Worm (Caenorhabditis elegans) whole organism, mixed stage, embryonic: ENCODE measurements around the gene R02D5.7.

Experiments used
- M03D4.4 ChIP-seq: sonication (generic microtip); optimal IDR thresholded peaks from 2 replicates; lab custom pipeline; 2017; ENCODE audit warnings: mild to moderate bottlenecking, missing genetic modification characterization, missing compliant biosample characterization
- bed-3 ChIP-seq: fragments of 200-800 bp; sonication (Bioruptor generic); optimal IDR thresholded peaks from 3 replicates; lab custom pipeline; 2018; ENCODE audit warnings: mild to moderate bottlenecking, missing genetic modification characterization, moderate library complexity, missing compliant biosample characterization
- blmp-1 ChIP-seq: fragments of 150-350 bp; optimal IDR thresholded peaks from 2 replicates; lab custom pipeline; 2014; ENCODE audit warnings: missing biosample characterization, missing genetic modification characterization
- ceh-39 ChIP-seq: fragments of 150-350 bp; optimal IDR thresholded peaks from 2 replicates; lab custom pipeline; 2014; ENCODE audit warnings: missing biosample characterization, missing genetic modification characterization
- ceh-43 ChIP-seq: fragments of 200-800 bp; sonication (Bioruptor generic); optimal IDR thresholded peaks from 2 replicates; lab custom pipeline; 2018; ENCODE audit warnings: mild to moderate bottlenecking, missing genetic modification characterization, moderate library complexity, missing compliant biosample characterization
- ceh-83 ChIP-seq: fragments of 200-800 bp; sonication (Bioruptor generic); optimal IDR thresholded peaks from 2 replicates; lab custom pipeline; 2018; ENCODE audit warnings: mild to moderate bottlenecking, missing genetic modification characterization, missing compliant biosample characterization
- cnd-1 ChIP-seq: fragments of 200-800 bp; sonication (Bioruptor generic); optimal IDR thresholded peaks from 2 replicates; lab custom pipeline; 2018; ENCODE audit warnings: mild to moderate bottlenecking, missing genetic modification characterization, missing compliant biosample characterization
- drap-1 ChIP-seq: fragments of 200-800 bp; sonication (Bioruptor generic); optimal IDR thresholded peaks from 3 replicates; lab custom pipeline; 2018; ENCODE audit warnings: mild to moderate bottlenecking, missing genetic modification characterization, missing compliant biosample characterization
- elt-1 ChIP-seq: sonication (generic microtip); optimal IDR thresholded peaks from 2 replicates; lab custom pipeline; 2017; ENCODE audit warnings: missing genetic modification characterization, mild to moderate bottlenecking, missing compliant biosample characterization, antibody characterized with exemption, moderate library complexity, borderline replicate concordance; ENCODE audit not compliant: insufficient read depth
- elt-3 ChIP-seq: fragments of 150-350 bp; optimal IDR thresholded peaks from 2 replicates; lab custom pipeline; 2014; ENCODE audit warnings: missing biosample characterization, missing genetic modification characterization
- ham-2 ChIP-seq: fragments of 200-800 bp; sonication (Bioruptor generic); optimal IDR thresholded peaks from 2 replicates; lab custom pipeline; 2018; ENCODE audit warnings: mild to moderate bottlenecking, missing genetic modification characterization, missing compliant biosample characterization
- lin-13 ChIP-seq: fragments of 150-350 bp; optimal IDR thresholded peaks from 2 replicates; lab custom pipeline; 2014; ENCODE audit warnings: missing biosample characterization, missing genetic modification characterization
- lin-32 ChIP-seq: fragments of 200-800 bp; sonication (Bioruptor generic); optimal IDR thresholded peaks from 2 replicates; lab custom pipeline; 2018; ENCODE audit warnings: mild to moderate bottlenecking, missing genetic modification characterization, missing compliant biosample characterization
- lsy-2 ChIP-seq: fragments of 150-350 bp; optimal IDR thresholded peaks from 2 replicates; lab custom pipeline; 2014; ENCODE audit warnings: missing biosample characterization, missing genetic modification characterization
- mab-5 ChIP-seq: fragments of 150-350 bp; optimal IDR thresholded peaks from 2 replicates; lab custom pipeline; 2014; ENCODE audit warnings: missing biosample characterization, missing genetic modification characterization
- mep-1 ChIP-seq: fragments of 150-350 bp; optimal IDR thresholded peaks from 2 replicates; lab custom pipeline; 2017; ENCODE audit warnings: missing biosample characterization, missing genetic modification reagents, missing genetic modification characterization, inconsistent platforms
- mls-2 ChIP-seq: sonication (generic microtip); optimal IDR thresholded peaks from 2 replicates; lab custom pipeline; 2016; ENCODE audit warnings: mild to moderate bottlenecking, missing genetic modification characterization, moderate library complexity, missing compliant biosample characterization
- nhr-12 ChIP-seq: fragments of 150-350 bp; optimal IDR thresholded peaks from 2 replicates; lab custom pipeline; 2014; ENCODE audit warnings: missing biosample characterization, missing genetic modification characterization
- nhr-2 ChIP-seq: fragments of 150-350 bp; optimal IDR thresholded peaks from 2 replicates; lab custom pipeline; 2014; ENCODE audit warnings: missing biosample characterization, missing genetic modification characterization
- nhr-237 ChIP-seq: fragments of 150-350 bp; optimal IDR thresholded peaks from 2 replicates; lab custom pipeline; 2014; ENCODE audit warnings: missing biosample characterization, missing genetic modification characterization
- nhr-28 ChIP-seq: fragments of 150-350 bp; optimal IDR thresholded peaks from 2 replicates; lab custom pipeline; 2014; ENCODE audit warnings: missing biosample characterization, missing genetic modification characterization
- nhr-76 ChIP-seq: sonication (generic microtip); optimal IDR thresholded peaks from 2 replicates; lab custom pipeline; 2017; ENCODE audit warnings: missing biosample characterization, missing genetic modification characterization
- pha-4 ChIP-seq: fragments of 150-350 bp; optimal IDR thresholded peaks from 2 replicates; lab custom pipeline; 2018; ENCODE audit warnings: missing biosample characterization, missing genetic modification reagents, missing genetic modification characterization
- sem-2 ChIP-seq: fragments of 200-800 bp; sonication (Bioruptor generic); optimal IDR thresholded peaks from 2 replicates; lab custom pipeline; 2018; ENCODE audit warnings: mild to moderate bottlenecking, missing genetic modification characterization, missing compliant biosample characterization
- snpc-4 ChIP-seq: fragments of 150-350 bp; optimal IDR thresholded peaks from 2 replicates; lab custom pipeline; 2014; ENCODE audit warnings: missing biosample characterization, missing genetic modification characterization
- sptf-1 ChIP-seq: sonication (generic microtip); optimal IDR thresholded peaks from 2 replicates; lab custom pipeline; 2017; ENCODE audit warnings: mild to moderate bottlenecking, missing genetic modification characterization, moderate library complexity, missing compliant biosample characterization
- tbx-8 ChIP-seq: fragments of 200-800 bp; sonication (Bioruptor generic); optimal IDR thresholded peaks from 2 replicates; lab custom pipeline; 2018; ENCODE audit warnings: mild to moderate bottlenecking, missing genetic modification characterization, moderate library complexity, missing compliant biosample characterization
- unc-120 ChIP-seq: sonication (generic microtip); optimal IDR thresholded peaks from 2 replicates; lab custom pipeline; 2017; ENCODE audit warnings: missing genetic modification characterization, missing compliant biosample characterization; ENCODE audit not compliant: poor library complexity, severe bottlenecking
- unc-39 ChIP-seq: fragments of 150-350 bp; optimal IDR thresholded peaks from 2 replicates; lab custom pipeline; 2014; ENCODE audit warnings: missing biosample characterization, missing genetic modification characterization
- unc-62 ChIP-seq: fragments of 150-350 bp; optimal IDR thresholded peaks from 2 replicates; lab custom pipeline; 2014; ENCODE audit warnings: missing biosample characterization, missing genetic modification reagents, missing genetic modification characterization
- zip-8 ChIP-seq: fragments of 150-350 bp; optimal IDR thresholded peaks from 2 replicates; lab custom pipeline; 2014; ENCODE audit warnings: missing biosample characterization, missing genetic modification characterization
- ztf-11 ChIP-seq: fragments of 150-350 bp; optimal IDR thresholded peaks from 2 replicates; lab custom pipeline; 2014; ENCODE audit warnings: missing biosample characterization, missing genetic modification characterization

Gene R02D5.7

DNA sequence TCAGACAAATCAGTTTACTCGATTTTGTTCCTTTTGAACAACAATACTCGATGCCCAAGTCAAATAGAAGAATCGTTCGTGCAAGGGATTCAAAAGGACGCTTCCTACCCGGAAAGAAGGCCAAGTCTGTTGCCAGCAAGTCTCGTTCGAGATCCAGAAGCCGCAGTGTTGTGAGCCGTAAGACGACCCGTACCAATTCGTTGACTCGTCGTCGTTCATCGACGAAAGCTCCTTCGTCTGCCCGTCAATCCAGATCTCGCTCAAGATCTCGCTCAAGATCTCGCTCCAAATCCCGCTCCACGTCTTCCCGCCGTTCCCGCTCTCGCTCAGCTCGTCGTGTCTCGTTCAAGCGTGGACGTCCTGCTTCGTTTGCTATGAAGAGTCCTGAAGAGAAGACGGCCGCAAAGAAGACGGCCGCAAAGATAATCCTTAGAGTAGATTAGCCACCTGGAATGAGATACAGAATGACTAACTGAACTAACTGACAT lies 20.6 kb downstream of the R02D5.7 start, which contains the start of gene F08H9.2:
Gene F08H9.2, plus strand, starts transcription at position 51 of the 488 bp plus-strand sequence.
- no peak for TF ChIP-seq bed-3 (GFP tag; lab: Kevin White, UChicago)
- TF ChIP-seq unc-62 (GFP tag; lab: Kevin White, UChicago): no peak
- no peak for TF ChIP-seq nhr-12
- no peak for TF ChIP-seq snpc-4 (tag; lab: Kevin White, UChicago)
- no peak for TF ChIP-seq ceh-43 (GFP tag; lab: Kevin White, UChicago)
- TF ChIP-seq ceh-39: no peak
- TF ChIP-seq unc-120 (tag; lab: Kevin White, UChicago): no peak
- TF ChIP-seq elt-1 (tag; lab: Kevin White, UChicago): no peak
- TF ChIP-seq mab-5: no peak
- no peak for TF ChIP-seq blmp-1 (tag; lab: Kevin White, UChicago)

DNA sequence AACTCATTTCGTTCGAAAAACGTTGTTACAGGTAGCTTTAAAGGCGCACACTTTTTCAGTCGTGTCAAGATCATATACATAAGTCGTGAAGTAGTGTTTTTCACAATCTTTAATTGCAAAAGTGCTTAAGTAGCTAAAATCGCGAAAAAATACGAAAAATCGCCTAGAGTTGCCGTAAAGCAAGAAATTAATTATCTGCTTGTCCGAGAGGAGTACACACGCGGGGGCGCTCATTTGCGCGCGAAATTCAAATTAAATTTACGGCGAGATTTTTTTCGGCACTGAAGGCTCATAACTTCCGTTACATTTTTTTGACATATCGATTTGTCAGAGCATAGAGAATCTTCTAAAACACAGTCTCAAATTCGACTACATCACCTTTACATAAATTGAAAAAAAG lies 21.2 kb downstream of the R02D5.7 start:
- TF ChIP-seq unc-120 (tag; lab: Kevin White, UChicago): no peak
- TF ChIP-seq pha-4 (tag; lab: Kevin White, UChicago): no peak
- TF ChIP-seq nhr-237 (tag; lab: Kevin White, UChicago): no peak
- TF ChIP-seq elt-1 (tag; lab: Kevin White, UChicago): no peak
- TF ChIP-seq unc-62 (GFP tag; lab: Kevin White, UChicago): no peak
- no peak for TF ChIP-seq M03D4.4 (tag; lab: Kevin White, UChicago)
- TF ChIP-seq nhr-28 (tag; lab: Kevin White, UChicago): no peak
- TF ChIP-seq nhr-12: no peak
- TF ChIP-seq blmp-1 (tag; lab: Kevin White, UChicago): no peak
- no peak for TF ChIP-seq elt-3 (tag; lab: Kevin White, UChicago)
- TF ChIP-seq zip-8 (tag; lab: Kevin White, UChicago): no peak
- TF ChIP-seq nhr-76 (tag; lab: Kevin White, UChicago): no peak
- TF ChIP-seq, all 35 proteins: peak for 0

ce11 chrV:14457070-14457469 lies 24.2 kb downstream of the R02D5.7 start, which contains the start of gene coh-3:
Gene coh-3, plus strand, starts transcription at chrV:14457422.
- TF ChIP-seq nhr-2 (tag; lab: Kevin White, UChicago): no peak
- TF ChIP-seq mab-5: no peak
- TF ChIP-seq tbx-8: no peak
- TF ChIP-seq bed-3 (GFP tag; lab: Kevin White, UChicago): no peak
- TF ChIP-seq unc-120 (tag; lab: Kevin White, UChicago): no peak
- TF ChIP-seq ceh-43 (GFP tag; lab: Kevin White, UChicago): no peak
- no peak for TF ChIP-seq nhr-12
- TF ChIP-seq elt-1 (tag; lab: Kevin White, UChicago): no peak
- TF ChIP-seq zip-8 (tag; lab: Kevin White, UChicago): no peak
- no peak for TF ChIP-seq blmp-1 (tag; lab: Kevin White, UChicago)
- TF ChIP-seq ham-2 (GFP tag; lab: Kevin White, UChicago): no peak
- no peak for TF ChIP-seq drap-1 (GFP tag; lab: Kevin White, UChicago)
- no peak for TF ChIP-seq unc-39 (tag; lab: Kevin White, UChicago)
- TF ChIP-seq mls-2 (tag; lab: Kevin White, UChicago): no peak
- no peak for TF ChIP-seq nhr-28 (tag; lab: Kevin White, UChicago)
- no peak for TF ChIP-seq mep-1 (tag; lab: Kevin White, UChicago)
- no peak for TF ChIP-seq sptf-1
- TF ChIP-seq lin-32 (GFP tag; lab: Kevin White, UChicago): no peak

ce11 chrV:14456626-14457025 lies 24.7 kb downstream of the R02D5.7 start, which contains the start of gene bmk-1:
Gene bmk-1, minus strand, starts transcription at chrV:14456984.
- TF ChIP-seq cnd-1 (tag; lab: Kevin White, UChicago) (no peak), lin-13 (tag; lab: Kevin White, UChicago) (peak; percentile 35)
- TF ChIP-seq, all 35 proteins: peak for 1

- no peak for TF ChIP-seq ztf-11
- no peak for TF ChIP-seq mep-1 (tag; lab: Kevin White, UChicago)
- TF ChIP-seq lin-32 (GFP tag; lab: Kevin White, UChicago): no peak
- TF ChIP-seq ceh-83 (GFP tag; lab: Kevin White, UChicago): no peak
- TF ChIP-seq mls-2 (tag; lab: Kevin White, UChicago): no peak
- no peak for TF ChIP-seq elt-1 (tag; lab: Kevin White, UChicago)
- TF ChIP-seq lsy-2 (tag; lab: Kevin White, UChicago): no peak
- no peak for TF ChIP-seq sem-2 (GFP tag; lab: Kevin White, UChicago)
- TF ChIP-seq nhr-2 (tag; lab: Kevin White, UChicago): no peak
- TF ChIP-seq lin-13 (tag; lab: Kevin White, UChicago): no peak
- no peak for TF ChIP-seq unc-62 (GFP tag; lab: Kevin White, UChicago)
- TF ChIP-seq unc-120 (tag; lab: Kevin White, UChicago): no peak
- TF ChIP-seq bed-3 (GFP tag; lab: Kevin White, UChicago): no peak
- no peak for TF ChIP-seq nhr-28 (tag; lab: Kevin White, UChicago)
Measured at ce11 chrV:14449397-14449796, 31.9 kb downstream of the R02D5.7 start, which contains the start of gene F23B12.7. Gene F23B12.7, plus strand, starts transcription at chrV:14449697.
